Worm (Caenorhabditis elegans) whole organism, early embryonic: Measurements from ENCODE around the gene pfkb-1.2.

Experiments used
- aly-1 ChIP-seq: sonication (generic microtip); optimal IDR thresholded peaks from 2 replicates; lab custom pipeline; 2016; ENCODE audit warnings: missing genetic modification characterization, missing compliant biosample characterization
- ama-1 ChIP-seq: fragments of 150-350 bp; optimal IDR thresholded peaks from 2 replicates; lab custom pipeline; 2014
- hmbx-1 ChIP-seq: sonication (generic microtip); optimal IDR thresholded peaks from 2 replicates; lab custom pipeline; 2016; ENCODE audit warnings: mild to moderate bottlenecking, missing genetic modification characterization, missing compliant biosample characterization

ce11 chrIV:5952966-5953365 lies 11.2 kb downstream of the pfkb-1.2 start:
- no peak for TF ChIP-seq ama-1 (lab: Kevin White, UChicago)
- no peak for TF ChIP-seq hmbx-1 (tag; lab: Kevin White, UChicago)
- TF ChIP-seq aly-1 (tag; lab: Kevin White, UChicago), result no peak
